Fruit fly (Drosophila melanogaster) Kc167 (cell line): ENCODE data around the gene Ilp6.

Experiments used
- Myc ChIP-seq: fragments of >200 bp; optimal IDR thresholded peaks from 2 replicates; lab custom pipeline; 2017; ENCODE audit warnings: missing external identifiers
- Sin3A ChIP-seq: fragments of >200 bp; optimal IDR thresholded peaks from 2 replicates; lab custom pipeline; 2018; ENCODE audit warnings: missing external identifiers
- h ChIP-seq: fragments of >200 bp; optimal IDR thresholded peaks from 3 replicates; lab custom pipeline; 2018; ENCODE audit warnings: missing external identifiers
- insv ChIP-seq: fragments of >200 bp; optimal IDR thresholded peaks from 3 replicates; lab custom pipeline; 2018; ENCODE audit warnings: missing external identifiers
- psq ChIP-seq: fragments of >200 bp; optimal IDR thresholded peaks from 2 replicates; lab custom pipeline; 2017; ENCODE audit warnings: missing external identifiers
- ttk ChIP-seq: sonication (Bioruptor generic); optimal IDR thresholded peaks from 2 replicates; lab custom pipeline; 2017; ENCODE audit warnings: missing external identifiers

Gene Ilp6

dm6 chrX:2323661-2324293 lies 10.7 kb downstream of the Ilp6 start:
- TF ChIP-seq insv = no peak
- no peak for TF ChIP-seq ttk (lab: Kevin White, UChicago)
- TF ChIP-seq Myc = no peak
- no peak for TF ChIP-seq Sin3A
- TF ChIP-seq psq (lab: Kevin White, UChicago) = no peak
- TF ChIP-seq h = no peak

dm6 chrX:2321900-2322555 lies 12.4 kb downstream of the Ilp6 start:
- TF ChIP-seq psq (lab: Kevin White, UChicago) (no peak), Sin3A (no peak), insv (no peak)

DNA sequence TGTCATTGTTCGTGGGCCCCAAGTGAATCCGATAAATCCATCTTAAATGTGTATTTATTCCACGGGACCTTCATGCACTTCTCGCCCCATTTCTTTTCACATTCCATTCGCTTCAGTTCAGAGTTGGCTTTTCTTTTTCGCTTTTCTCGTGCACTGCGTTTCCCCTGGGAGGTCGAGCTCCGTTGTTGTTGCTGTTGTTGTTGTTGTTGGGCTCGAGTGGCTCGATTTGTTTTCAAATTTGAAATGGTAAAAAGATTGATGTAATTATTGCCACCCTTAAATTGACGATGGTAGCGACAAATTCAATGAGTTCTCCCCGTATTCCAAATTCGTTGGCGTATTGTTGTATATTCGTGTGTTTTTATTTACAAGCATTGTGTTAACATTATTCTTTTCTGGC lies 13.6 kb downstream of the Ilp6 start:
- TF ChIP-seq insv (no peak), Myc (no peak), ttk (lab: Kevin White, UChicago) (no peak), h (no peak), psq (lab: Kevin White, UChicago) (no peak), Sin3A (no peak)

dm6 chrX:2319783-2320182 lies 14.7 kb downstream of the Ilp6 start:
- no peak for TF ChIP-seq Myc
- no peak for TF ChIP-seq Sin3A
- TF ChIP-seq insv = no peak
- TF ChIP-seq h = no peak
- no peak for TF ChIP-seq ttk (lab: Kevin White, UChicago)

dm6 chrX:2318369-2318768 lies 16.1 kb downstream of the Ilp6 start:
- no peak for TF ChIP-seq ttk (lab: Kevin White, UChicago)
- TF ChIP-seq h = no peak
- no peak for TF ChIP-seq insv
- TF ChIP-seq Myc = no peak
- TF ChIP-seq Sin3A = no peak
- TF ChIP-seq psq (lab: Kevin White, UChicago) = no peak

- TF ChIP-seq psq (lab: Kevin White, UChicago) (no peak), Myc (no peak), insv (no peak), ttk (lab: Kevin White, UChicago) (no peak), Sin3A (no peak), h (no peak)
Observed at dm6 chrX:2317347-2317832, 17.1 kb downstream of the Ilp6 start.

DNA sequence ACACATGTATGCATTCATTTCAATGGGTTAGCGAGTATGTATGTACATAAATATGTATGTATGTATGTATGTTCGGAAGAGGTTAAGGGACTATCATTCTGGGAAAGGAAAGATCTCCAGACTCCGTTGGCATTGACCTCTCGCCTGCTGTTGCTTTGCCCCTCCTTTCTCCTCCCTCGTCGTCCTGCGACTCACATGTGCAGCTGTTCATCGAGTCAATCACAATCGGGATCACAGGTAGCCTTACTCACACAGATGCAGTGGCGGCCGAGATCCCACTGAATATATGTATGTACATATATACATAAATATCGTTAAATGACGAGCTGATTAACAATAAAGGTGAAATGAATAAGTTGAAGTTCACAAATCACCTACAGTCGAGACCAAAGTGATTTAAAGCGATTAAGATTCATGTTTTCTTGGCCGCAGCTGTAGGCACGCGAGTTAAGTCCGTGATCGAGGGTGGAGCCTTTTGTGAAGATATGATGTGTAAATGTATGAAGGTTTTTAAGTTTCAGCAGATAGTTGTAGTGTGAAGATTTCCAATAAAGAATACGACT lies 26.0 kb downstream of the Ilp6 start:
- TF ChIP-seq ttk (lab: Kevin White, UChicago) = no peak
- TF ChIP-seq h = no peak

DNA sequence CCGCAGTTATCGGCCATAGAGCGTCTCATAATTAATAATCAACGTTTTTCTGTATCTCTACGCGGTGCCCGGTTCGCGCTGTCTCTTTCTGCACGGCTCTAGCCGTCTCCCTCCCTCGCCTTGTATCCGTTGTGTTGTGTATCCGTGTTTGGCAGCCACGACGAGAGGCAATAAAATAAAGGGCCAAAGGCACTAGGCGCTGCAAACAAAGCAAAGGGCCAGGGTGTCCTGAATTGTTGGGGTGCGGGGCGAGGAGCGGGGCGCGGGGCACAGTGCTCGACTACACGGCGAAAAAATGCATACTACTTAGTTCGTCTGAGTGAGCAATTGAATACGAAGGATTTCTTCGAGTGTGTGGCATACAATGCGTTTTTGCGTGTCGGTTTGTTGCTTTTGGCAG lies 26.9 kb downstream of the Ilp6 start:
- TF ChIP-seq psq (lab: Kevin White, UChicago) = no peak

DNA sequence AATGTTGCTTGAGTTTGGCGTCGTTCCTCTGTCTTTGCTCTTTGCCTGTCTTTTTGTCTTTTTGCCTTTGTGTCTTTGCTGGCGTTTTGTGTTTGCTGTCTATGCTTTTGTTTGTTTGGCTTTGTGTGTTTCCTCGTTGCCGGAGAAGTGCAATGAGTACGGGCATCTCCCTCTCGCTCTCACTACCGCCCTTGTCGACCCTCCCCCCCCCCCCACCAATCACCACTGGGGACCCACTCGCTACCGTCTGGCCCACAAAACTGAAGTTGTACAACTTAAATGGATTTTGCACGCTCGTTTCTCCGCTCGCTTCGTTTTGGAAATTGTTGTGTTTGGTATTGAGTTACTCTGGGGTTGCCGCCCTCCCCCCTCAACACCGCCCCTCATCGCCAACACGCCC lies 27.7 kb downstream of the Ilp6 start:
- TF ChIP-seq Sin3A = no peak
- TF ChIP-seq Myc = no peak
- TF ChIP-seq insv = no peak
- TF ChIP-seq ttk (lab: Kevin White, UChicago) = no peak
- no peak for TF ChIP-seq h
- TF ChIP-seq psq (lab: Kevin White, UChicago) = no peak

DNA sequence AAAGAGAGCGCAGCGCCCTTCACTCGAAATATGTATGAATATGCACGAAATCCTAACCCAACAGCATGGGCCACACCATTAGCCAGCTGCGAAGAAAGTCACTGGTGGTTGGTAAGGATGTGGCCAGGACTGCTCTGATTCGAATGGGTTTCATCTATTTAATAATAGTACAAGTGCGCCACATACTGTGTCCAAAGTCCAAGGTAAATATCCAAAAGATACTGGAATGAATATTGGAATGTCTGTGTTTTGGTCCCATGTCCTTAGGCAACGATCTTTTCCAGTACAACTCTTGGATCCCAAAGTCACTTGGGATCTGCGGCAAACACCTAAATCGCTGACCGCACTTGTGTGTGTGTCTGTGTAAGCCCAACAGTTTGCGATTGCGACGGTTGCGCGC lies 28.2 kb downstream of the Ilp6 start:
- TF ChIP-seq insv = no peak
- no peak for TF ChIP-seq psq (lab: Kevin White, UChicago)
- no peak for TF ChIP-seq h
- TF ChIP-seq ttk (lab: Kevin White, UChicago) = no peak
- TF ChIP-seq Myc = no peak
- TF ChIP-seq Sin3A = no peak

- TF ChIP-seq h = no peak
- TF ChIP-seq psq (lab: Kevin White, UChicago) = no peak
- no peak for TF ChIP-seq Sin3A
- no peak for TF ChIP-seq insv
- no peak for TF ChIP-seq ttk (lab: Kevin White, UChicago)
- TF ChIP-seq Myc = no peak
Observed at dm6 chrX:2305842-2306300, 28.6 kb downstream of the Ilp6 start.

- TF ChIP-seq h = no peak
- TF ChIP-seq insv = no peak
- TF ChIP-seq psq (lab: Kevin White, UChicago) = no peak
- TF ChIP-seq Myc = no peak
- TF ChIP-seq ttk (lab: Kevin White, UChicago) = no peak
- no peak for TF ChIP-seq Sin3A
Observed at dm6 chrX:2305281-2305680, 29.2 kb downstream of the Ilp6 start.

dm6 chrX:2304514-2305235 lies 29.8 kb downstream of the Ilp6 start:
- TF ChIP-seq Sin3A (no peak), h (no peak), ttk (lab: Kevin White, UChicago) (no peak), Myc (no peak), insv (no peak), psq (lab: Kevin White, UChicago) (no peak)
